Fruit fly (Drosophila melanogaster): Measurements from ENCODE around the gene CG14456.

CG14456 gene

dm6 chr3L:22645327-22645726 lies 41.7 kb upstream of the CG14456 start, which contains the start of gene CG33766:
Gene CG33766, plus strand, starts transcription at chr3L:22645627.
- TF ChIP-seq dsf (GFP tag; optimal IDR thresholded peaks at IDR 0.05; ENCODE audit: borderline replicate concordance) (no peak), OdsH (GFP tag; optimal IDR thresholded peaks at IDR 0.05) (no peak), Mio (GFP tag; optimal IDR thresholded peaks at IDR 0.05) (no peak), dmrt93B (GFP tag; optimal IDR thresholded peaks at IDR 0.05) (no peak), brk (GFP tag; optimal IDR thresholded peaks at IDR 0.05) (no peak), CG9705 (GFP tag; optimal IDR thresholded peaks at IDR 0.05) (no peak)

dm6 chr3L:22646007-22646406 lies 41.0 kb upstream of the CG14456 start, which contains the start of gene CG33767:
Gene CG33767, plus strand, starts transcription at chr3L:22646307.
- TF ChIP-seq lola (GFP tag; optimal IDR thresholded peaks at IDR 0.05) (no peak), psq (GFP tag; optimal IDR thresholded peaks at IDR 0.05) (no peak), foxo (GFP tag; optimal IDR thresholded peaks at IDR 0.05) (no peak), OdsH (GFP tag; optimal IDR thresholded peaks at IDR 0.05) (no peak), dl (GFP tag; optimal IDR thresholded peaks at IDR 0.05; ENCODE audit: insufficient read depth in 1 of 2, partially characterized antibody in 2 of 2) (no peak), Abd-B (GFP tag; optimal IDR thresholded peaks at IDR 0.05) (no peak), CG9705 (GFP tag; optimal IDR thresholded peaks at IDR 0.05) (no peak), GATAd (GFP tag; optimal IDR thresholded peaks at IDR 0.05) (no peak), Hr83 (GFP tag; optimal IDR thresholded peaks at IDR 0.05; ENCODE audit: poor library complexity, severe bottlenecking) (no peak), fru (GFP tag; optimal IDR thresholded peaks at IDR 0.05) (no peak), HLH106 (tag; optimal IDR thresholded peaks at IDR 0.05) (no peak), rgr (GFP tag; optimal IDR thresholded peaks at IDR 0.05) (no peak), Myc (optimal IDR thresholded peaks at IDR 0.05) (no peak), sv (GFP tag; optimal IDR thresholded peaks at IDR 0.05) (no peak), jim (GFP tag; optimal IDR thresholded peaks at IDR 0.05) (no peak), Rel (GFP tag; optimal IDR thresholded peaks at IDR 0.05) (no peak), Rel (tag; optimal IDR thresholded peaks at IDR 0.05) (no peak), Vsx2 (GFP tag; optimal IDR thresholded peaks at IDR 0.05; ENCODE audit: partially characterized antibody) (no peak), Mio (GFP tag; optimal IDR thresholded peaks at IDR 0.05) (no peak)

dm6 chr3L:22646863-22647262 lies 40.2 kb upstream of the CG14456 start, which contains the start of gene CG33768:
Gene CG33768, plus strand, starts transcription at chr3L:22647163.
- TF ChIP-seq OdsH (GFP tag; optimal IDR thresholded peaks at IDR 0.05) (no peak), Rel (GFP tag; optimal IDR thresholded peaks at IDR 0.05) (no peak), Rel (tag; optimal IDR thresholded peaks at IDR 0.05) (no peak), lola (GFP tag; optimal IDR thresholded peaks at IDR 0.05) (no peak), woc (GFP tag; optimal IDR thresholded peaks at IDR 0.05) (no peak), Vsx2 (GFP tag; optimal IDR thresholded peaks at IDR 0.05; ENCODE audit: partially characterized antibody) (no peak), sage (GFP tag; optimal IDR thresholded peaks at IDR 0.05) (no peak), Sp1 (GFP tag; optimal IDR thresholded peaks at IDR 0.05) (no peak), usp (GFP tag; optimal IDR thresholded peaks at IDR 0.05) (no peak), Jra (GFP tag; optimal IDR thresholded peaks at IDR 0.05) (no peak), CG32264 (GFP tag; optimal IDR thresholded peaks at IDR 0.05) (no peak), sv (GFP tag; optimal IDR thresholded peaks at IDR 0.05) (no peak), h (GFP tag; optimal IDR thresholded peaks at IDR 0.05) (no peak), dsf (GFP tag; optimal IDR thresholded peaks at IDR 0.05; ENCODE audit: borderline replicate concordance) (no peak), CrebA (GFP tag; optimal IDR thresholded peaks at IDR 0.05; ENCODE audit: borderline replicate concordance) (no peak), fru (GFP tag; optimal IDR thresholded peaks at IDR 0.05) (no peak), Mio (GFP tag; optimal IDR thresholded peaks at IDR 0.05) (no peak), rgr (GFP tag; optimal IDR thresholded peaks at IDR 0.05) (no peak), pan (optimal IDR thresholded peaks at IDR 0.05) (no peak), psq (GFP tag; optimal IDR thresholded peaks at IDR 0.05) (no peak), Hr78 (GFP tag; optimal IDR thresholded peaks at IDR 0.05) (no peak)

dm6 chr3L:22647627-22648026 lies 39.4 kb upstream of the CG14456 start, which contains the start of gene CG33769:
Gene CG33769, plus strand, starts transcription at chr3L:22647927.
- TF ChIP-seq sv (GFP tag; optimal IDR thresholded peaks at IDR 0.05) (no peak), Dfd (GFP tag; optimal IDR thresholded peaks at IDR 0.05) (no peak), CG32264 (GFP tag; optimal IDR thresholded peaks at IDR 0.05) (no peak), psq (GFP tag; optimal IDR thresholded peaks at IDR 0.05) (no peak), lola (GFP tag; optimal IDR thresholded peaks at IDR 0.05) (no peak), CG9705 (GFP tag; optimal IDR thresholded peaks at IDR 0.05) (no peak), ey (GFP tag; optimal IDR thresholded peaks at IDR 0.05) (no peak)

All from whole organism, wandering third instar larva.